Worm (Caenorhabditis elegans) whole organism, late embryonic: ENCODE results near the gene C45G9.9.

Experiments used
- K02D7.2 ChIP-seq: sonication (generic microtip); optimal IDR thresholded peaks from 2 replicates; lab custom pipeline; 2017; ENCODE audit warnings: mild to moderate bottlenecking, missing genetic modification characterization, missing compliant biosample characterization
- che-1 ChIP-seq: sonication (generic microtip); optimal IDR thresholded peaks from 2 replicates; lab custom pipeline; 2016; ENCODE audit warnings: mild to moderate bottlenecking, missing genetic modification characterization, missing compliant biosample characterization
- gmeb-2 ChIP-seq: sonication (generic microtip); optimal IDR thresholded peaks from 2 replicates; lab custom pipeline; 2016; ENCODE audit warnings: missing genetic modification characterization, inconsistent platforms, missing compliant biosample characterization
- lim-6 ChIP-seq: sonication (generic microtip); optimal IDR thresholded peaks from 2 replicates; lab custom pipeline; 2016; ENCODE audit warnings: missing genetic modification characterization, missing compliant biosample characterization
- odd-2 ChIP-seq: sonication (generic microtip); optimal IDR thresholded peaks from 2 replicates; lab custom pipeline; 2017; ENCODE audit warnings: antibody characterized with exemption, mild to moderate bottlenecking, missing genetic modification characterization, missing compliant biosample characterization
- pha-4 ChIP-seq: fragments of 150-350 bp; optimal IDR thresholded peaks from 2 replicates; lab custom pipeline; 2018; ENCODE audit warnings: missing biosample characterization, missing genetic modification reagents, missing genetic modification characterization
- pqm-1 ChIP-seq: sonication (generic microtip); optimal IDR thresholded peaks from 2 replicates; lab custom pipeline; 2016; ENCODE audit warnings: missing genetic modification characterization, missing compliant biosample characterization
- rnt-1 ChIP-seq: sonication (generic microtip); optimal IDR thresholded peaks from 2 replicates; lab custom pipeline; 2016; ENCODE audit warnings: missing genetic modification characterization, missing compliant biosample characterization
- sox-2 ChIP-seq: fragments of 200-800 bp; sonication (Bioruptor generic); IDR thresholded peaks from 2 replicates; pipeline ENCODE4 v1.3.6; 2022; ENCODE audit warnings: missing genetic modification reagents, missing genetic modification characterization, missing compliant biosample characterization
- sox-4 ChIP-seq: sonication (generic microtip); optimal IDR thresholded peaks from 2 replicates; lab custom pipeline; 2017; ENCODE audit warnings: mild to moderate bottlenecking, missing genetic modification characterization, inconsistent platforms, missing compliant biosample characterization

DNA sequence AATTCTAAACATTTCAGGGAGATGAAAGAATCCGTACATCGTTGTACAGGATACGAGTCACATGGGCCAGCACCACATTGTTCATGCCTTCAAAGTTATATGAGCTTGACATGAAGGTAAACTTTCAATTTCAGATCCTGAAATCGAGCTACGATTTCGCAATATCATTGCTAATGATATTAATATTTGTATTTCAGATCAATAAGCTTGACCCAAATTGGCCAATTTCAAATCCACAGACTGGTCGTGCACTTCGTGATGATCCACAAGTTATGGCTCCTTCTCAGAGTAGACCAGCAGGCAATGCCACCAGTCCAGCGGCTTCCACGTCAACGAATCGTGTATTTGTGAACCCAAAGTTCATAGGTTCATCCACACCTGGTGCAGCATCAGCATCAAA, 29.2 kb downstream of the C45G9.9 start:
- no peak for TF ChIP-seq pqm-1 (tag; lab: Kevin White, UChicago)
- no peak for TF ChIP-seq K02D7.2
- TF ChIP-seq pha-4 (tag; lab: Kevin White, UChicago), result no peak
- TF ChIP-seq che-1, result no peak
- TF ChIP-seq odd-2, result no peak
- no peak for TF ChIP-seq rnt-1
- TF ChIP-seq lim-6 (tag; lab: Kevin White, UChicago), result no peak
- TF ChIP-seq sox-4 (tag; lab: Kevin White, UChicago), result no peak
- no peak for TF ChIP-seq sox-2 (GFP tag; lab: Robert Waterston, UW)
- no peak for TF ChIP-seq gmeb-2 (tag; lab: Kevin White, UChicago)
